Worm (Caenorhabditis elegans): ENCODE results near the gene K06B4.15.

DNA sequence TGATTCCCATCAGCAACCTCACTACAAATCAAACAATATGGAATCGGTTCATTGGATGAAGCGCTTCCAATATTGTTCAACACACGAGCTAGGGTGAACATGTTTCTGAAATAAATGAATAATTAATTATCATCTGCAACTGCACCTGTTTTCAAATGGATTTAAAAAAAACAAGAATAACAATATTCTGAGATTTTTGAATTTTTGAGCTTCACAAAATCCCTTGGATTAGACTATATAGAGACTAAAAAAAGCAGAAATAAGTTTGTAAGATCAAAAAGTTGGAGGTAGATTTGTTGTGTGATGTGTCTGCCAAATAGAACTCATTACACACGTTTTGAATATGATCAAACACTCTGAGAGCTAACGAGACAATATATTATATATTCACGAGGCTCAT is 29.6 kb downstream of the K06B4.15 start, which contains the start of gene nhr-199:
- no peak for TF ChIP-seq dao-5 (tag; optimal IDR thresholded peaks at IDR 0.05)
- TF ChIP-seq W03F9.2 (tag; optimal IDR thresholded peaks at IDR 0.05), result no peak
- no peak for TF ChIP-seq him-1 (tag; optimal IDR thresholded peaks at IDR 0.05)

Data from whole organism, L4/young adult.